Worm (Caenorhabditis elegans) whole organism, L4/young adult: Measurements from ENCODE around the gene R09H10.6.

ENCODE experiments used
- W03F9.2 ChIP-seq: fragments of 150-350 bp; optimal IDR thresholded peaks from 2 replicates; lab custom pipeline; 2014; ENCODE audit warnings: missing biosample characterization, missing genetic modification characterization
- dao-5 ChIP-seq: sonication (generic microtip); optimal IDR thresholded peaks from 2 replicates; lab custom pipeline; 2016; ENCODE audit warnings: missing genotype, missing genetic modification characterization, moderate library complexity, missing compliant biosample characterization
- him-1 ChIP-seq: sonication (generic microtip); optimal IDR thresholded peaks from 2 replicates; lab custom pipeline; 2016; ENCODE audit warnings: missing genotype, missing genetic modification reagents, missing genetic modification characterization, missing compliant biosample characterization

- TF ChIP-seq him-1 (tag; lab: Kevin White, UChicago) (no peak), W03F9.2 (tag; lab: Kevin White, UChicago) (no peak), dao-5 (tag; lab: Kevin White, UChicago) (no peak)
These were observed 6.6 kb downstream of the R09H10.6 start, which contains the start of gene ptr-14 for ce11 chrIV:10614918-10615477.
